Worm (Caenorhabditis elegans): ENCODE data around the gene F36A4.2.
A peak's percentile ranks its signal among the peaks of the same experiment; 100 is the strongest.

The F36A4.2 gene

DNA sequence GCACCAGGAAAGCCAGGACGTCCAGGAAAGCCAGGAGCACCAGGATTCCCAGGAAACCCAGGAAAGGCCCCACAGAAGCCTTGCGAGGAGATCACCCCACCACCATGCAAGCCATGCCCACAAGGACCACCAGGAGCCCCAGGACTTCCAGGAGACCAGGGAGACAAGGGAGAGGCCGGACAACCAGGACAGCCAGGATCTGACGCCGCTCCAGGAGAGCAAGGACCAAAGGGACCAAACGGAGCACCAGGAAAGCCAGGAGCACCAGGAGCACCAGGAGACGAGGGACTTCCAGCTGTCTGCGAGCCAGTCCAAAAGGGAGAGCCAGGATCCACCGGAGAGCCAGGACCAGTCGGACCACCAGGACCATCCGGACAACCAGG lies 35.0 kb upstream of the F36A4.2 start:
- TF ChIP-seq tlf-1 (GFP tag; optimal IDR thresholded peaks at IDR 0.05) (no peak), ceh-58 (GFP tag; IDR thresholded peaks at IDR 0.05) (0 out of 2 replicates have a peak, but pooled peaks have one; percentile 24), ztf-28 (GFP tag; IDR thresholded peaks at IDR 0.05) (no peak), egrh-3 (GFP tag; IDR thresholded peaks at IDR 0.05) (peak; percentile 91), bed-1 (GFP tag; IDR thresholded peaks at IDR 0.05) (no peak), efl-1 (GFP tag; optimal IDR thresholded peaks at IDR 0.05) (no peak), unc-130 (GFP tag; optimal IDR thresholded peaks at IDR 0.05) (no peak), zfh-2 (GFP tag; conservative IDR thresholded peaks at IDR 0.05) (peak; percentile 86), dox-1 (GFP tag; IDR thresholded peaks at IDR 0.05) (0 out of 2 replicates have a peak, but pooled peaks have one; percentile 37)

DNA sequence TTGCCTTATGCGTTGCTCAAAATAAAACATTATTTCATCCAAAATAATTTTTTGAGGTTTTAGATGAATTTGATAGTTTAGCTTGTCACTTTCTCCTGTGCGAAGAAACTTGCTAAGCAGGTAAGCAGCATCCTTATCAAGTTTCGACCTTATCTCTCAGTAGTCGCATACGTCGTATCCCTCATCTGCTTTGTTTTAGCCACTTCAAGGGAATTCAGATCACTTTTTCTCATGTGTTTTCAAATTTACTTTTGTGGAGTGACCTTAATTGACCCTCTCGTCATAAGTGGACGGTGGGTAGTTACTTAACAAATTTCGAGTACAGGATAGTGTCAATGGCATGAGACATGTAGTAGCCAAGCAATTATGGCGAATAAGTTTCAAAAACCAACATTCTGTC lies 34.4 kb upstream of the F36A4.2 start:
- TF ChIP-seq nhr-80 (tag; optimal IDR thresholded peaks at IDR 0.05) (no peak), ceh-27 (GFP tag; optimal IDR thresholded peaks at IDR 0.05) (peak; percentile 31), ama-1 (optimal IDR thresholded peaks at IDR 0.05) (peak; percentile 25), ama-1 (GFP tag; optimal IDR thresholded peaks at IDR 0.05) (no peak)

DNA sequence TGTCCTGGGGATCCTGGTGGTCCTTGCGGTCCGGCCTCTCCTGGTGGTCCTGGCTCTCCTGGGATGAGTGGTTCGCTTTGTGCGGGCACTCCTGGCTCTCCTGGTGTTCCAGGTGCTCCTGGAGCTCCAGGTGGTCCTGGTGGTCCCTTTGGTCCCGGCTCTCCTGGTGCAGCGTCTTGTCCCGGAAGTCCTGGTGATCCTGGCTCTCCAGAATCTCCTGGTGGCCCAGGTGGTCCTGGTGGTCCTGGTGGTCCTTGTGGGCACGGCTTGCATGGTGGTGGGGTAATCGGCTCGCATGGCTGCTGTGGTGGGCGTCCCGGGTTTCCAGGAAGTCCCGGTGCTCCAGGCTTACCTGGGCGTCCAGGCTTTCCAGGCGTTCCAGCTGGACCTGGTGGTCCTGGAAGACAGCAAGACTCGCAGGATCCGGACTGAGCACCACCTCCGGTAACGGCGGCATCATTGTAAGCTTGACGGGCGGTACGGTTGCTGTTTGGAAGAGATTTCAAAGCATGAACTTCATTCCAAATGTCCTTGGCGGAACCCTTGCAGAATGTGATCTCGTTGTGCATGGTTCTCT lies 27.1 kb upstream of the F36A4.2 start:
- TF ChIP-seq zfh-2 (GFP tag; conservative IDR thresholded peaks at IDR 0.05) (peak; percentile 91), ceh-100 (GFP tag; IDR thresholded peaks at IDR 0.05) (no peak), madf-6 (GFP tag; IDR thresholded peaks at IDR 0.05) (no peak), rec-8 (tag; optimal IDR thresholded peaks at IDR 0.05) (no peak), ets-4 (GFP tag; optimal IDR thresholded peaks at IDR 0.05) (no peak), ceh-91 (GFP tag; IDR thresholded peaks at IDR 0.05) (no peak), cebp-2 (GFP tag; IDR thresholded peaks at IDR 0.05) (no peak), sptf-2 (GFP tag; optimal IDR thresholded peaks at IDR 0.05) (peak; percentile 5), pbrm-1 (GFP tag; IDR thresholded peaks at IDR 0.05) (no peak), lsy-27 (tag; optimal IDR thresholded peaks at IDR 0.05; ENCODE audit: borderline replicate concordance, insufficient read depth) (no peak), lsl-1 (GFP tag; optimal IDR thresholded peaks at IDR 0.05) (no peak), ama-1 (optimal IDR thresholded peaks at IDR 0.05) (no peak), ama-1 (GFP tag; optimal IDR thresholded peaks at IDR 0.05) (no peak), K12H6.12 (tag; optimal IDR thresholded peaks at IDR 0.05) (no peak), unc-130 (GFP tag; optimal IDR thresholded peaks at IDR 0.05) (no peak), bed-1 (GFP tag; IDR thresholded peaks at IDR 0.05) (no peak), ztf-22 (GFP tag; optimal IDR thresholded peaks at IDR 0.05) (no peak), madf-10 (tag; optimal IDR thresholded peaks at IDR 0.05) (no peak), F37B4.10 (GFP tag; IDR thresholded peaks at IDR 0.05) (no peak), ztf-25 (GFP tag; IDR thresholded peaks at IDR 0.05) (no peak), ZK185.1 (tag; optimal IDR thresholded peaks at IDR 0.05; ENCODE audit: poor library complexity, severe bottlenecking) (no peak), rpc-1 (optimal IDR thresholded peaks at IDR 0.05) (no peak), rpc-1 (tag; optimal IDR thresholded peaks at IDR 0.05) (no peak), F23B12.7 (tag; optimal IDR thresholded peaks at IDR 0.05; ENCODE audit: insufficient read depth) (no peak), somi-1 (GFP tag; optimal IDR thresholded peaks at IDR 0.05) (no peak), Y67H2A.10 (GFP tag; conservative IDR thresholded peaks at IDR 0.05) (no peak), atf-7 (tag; optimal IDR thresholded peaks at IDR 0.05) (no peak), snpc-3.4 (tag; optimal IDR thresholded peaks at IDR 0.05) (no peak), hmg-1.2 (GFP tag; IDR thresholded peaks at IDR 0.05) (no peak), ekl-4 (GFP tag; IDR thresholded peaks at IDR 0.05) (no peak), T07F8.4 (tag; optimal IDR thresholded peaks at IDR 0.05) (no peak), lin-26 (GFP tag; IDR thresholded peaks at IDR 0.05) (no peak), snpc-4 (GFP tag; optimal IDR thresholded peaks at IDR 0.05) (no peak), snpc-4 (tag; optimal IDR thresholded peaks at IDR 0.05) (no peak), dox-1 (GFP tag; IDR thresholded peaks at IDR 0.05) (0 out of 2 replicates have a peak, but pooled peaks have one; percentile 29), lin-40 (tag; optimal IDR thresholded peaks at IDR 0.05) (no peak), unc-62 (GFP tag; optimal IDR thresholded peaks at IDR 0.05) (no peak), F39B2.1 (GFP tag; IDR thresholded peaks at IDR 0.05) (no peak)
